1 fruit fly cellular context compared by ENCODE assay signal in the genomic region with DNA sequence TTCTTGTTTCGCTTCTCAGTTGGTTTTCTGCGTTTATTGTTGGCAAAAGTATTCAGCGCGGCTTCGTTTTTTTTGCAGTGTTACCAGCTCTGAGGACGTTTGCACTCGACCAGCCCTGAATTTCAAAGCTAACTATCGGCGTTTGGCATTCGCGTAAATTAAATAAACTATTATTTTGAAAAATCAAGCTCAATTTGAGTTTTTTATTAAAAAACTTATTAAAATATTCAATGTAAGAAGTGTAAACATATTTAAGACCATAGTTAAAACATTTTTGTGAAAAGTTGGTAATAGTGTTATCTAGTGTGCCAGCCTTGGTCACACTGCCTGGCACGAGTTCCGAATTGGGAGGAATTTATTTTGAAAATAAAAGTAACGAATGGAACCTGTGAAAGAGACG.
TF ChIP-seq lines count a peak whose summit lies in the region.

TSS of gene SmD2 (minus strand) at position 98 of the 400 bp plus-strand sequence.
TSS of gene CG18048 (plus strand) at position 298 of the 400 bp plus-strand sequence.

TF ChIP-seq in whole organism, embryonic, 481 proteins besides CTCF, POLR2A, EP300 and RAD21 (continued from another document):
- TF ChIP-seq vnd (GFP tag; IDR thresholded peaks at IDR 0.05; lab: Robert Waterston, UW; ENCODE audit: partially characterized antibody) (peak; percentile 75), CG17186 (GFP tag; optimal IDR thresholded peaks at IDR 0.05; lab: Kevin White, UChicago) (peak; percentile 67), CG8478 (optimal IDR thresholded peaks at IDR 0.05; lab: Kevin White, UChicago) (no peak), gsb (GFP tag; IDR thresholded peaks at IDR 0.05; lab: Robert Waterston, UW) (no peak), GATAe (GFP tag; conservative IDR thresholded peaks at IDR 0.05; lab: Robert Waterston, UW) (no peak), sisA (GFP tag; IDR thresholded peaks at IDR 0.05; lab: Robert Waterston, UW) (no peak), knrl (GFP tag; IDR thresholded peaks at IDR 0.05; lab: Robert Waterston, UW; ENCODE audit: partially characterized antibody) (peak; percentile 87), sug (tag; optimal IDR thresholded peaks at IDR 0.05; lab: Kevin White, UChicago) (peak; percentile 40), fd102C (GFP tag; optimal IDR thresholded peaks at IDR 0.05; lab: Kevin White, UChicago) (no peak), E2f1 (GFP tag; IDR thresholded peaks at IDR 0.05; lab: Robert Waterston, UW) (no peak), grau (tag; optimal IDR thresholded peaks at IDR 0.05; lab: Kevin White, UChicago) (peak; percentile 33), NfI (GFP tag; optimal IDR thresholded peaks at IDR 0.05; lab: Kevin White, UChicago) (no peak), HmgD (GFP tag; optimal IDR thresholded peaks at IDR 0.05; lab: Kevin White, UChicago) (no peak), Scr (GFP tag; IDR thresholded peaks at IDR 0.05; lab: Robert Waterston, UW; ENCODE audit: partially characterized antibody) (peak; percentile 82), CG1529 (GFP tag; optimal IDR thresholded peaks at IDR 0.05; lab: Kevin White, UChicago) (no peak), run (tag; optimal IDR thresholded peaks at IDR 0.05; lab: Kevin White, UChicago) (no peak), nmo (GFP tag; optimal IDR thresholded peaks at IDR 0.05; lab: Kevin White, UChicago) (peak; percentile 70), CG12155 (GFP tag; optimal IDR thresholded peaks at IDR 0.05; lab: Kevin White, UChicago) (peak; percentile 12), vfl (GFP tag; optimal IDR thresholded peaks at IDR 0.05; lab: Kevin White, UChicago) (no peak), YL-1 (GFP tag; optimal IDR thresholded peaks at IDR 0.05; lab: Kevin White, UChicago) (peak; percentile 82), phol (tag; optimal IDR thresholded peaks at IDR 0.05; lab: Kevin White, UChicago) (peak; percentile 73), CG1603 (tag; optimal IDR thresholded peaks at IDR 0.05; lab: Kevin White, UChicago) (peak; percentile 13), CG9797 (GFP tag; optimal IDR thresholded peaks at IDR 0.05; lab: Kevin White, UChicago) (peak; percentile 88), CG7839 (tag; optimal IDR thresholded peaks at IDR 0.05; lab: Kevin White, UChicago) (no peak), CG3065 (GFP tag; optimal IDR thresholded peaks at IDR 0.05; lab: Kevin White, UChicago) (no peak), Blimp-1 (GFP tag; optimal IDR thresholded peaks at IDR 0.05; lab: Kevin White, UChicago) (peak; percentile 4), jumu (GFP tag; optimal IDR thresholded peaks at IDR 0.05; lab: Kevin White, UChicago) (no peak), CG13287 (GFP tag; IDR thresholded peaks at IDR 0.05; lab: Robert Waterston, UW; ENCODE audit: partially characterized antibody) (peak; percentile 85), Doc3 (GFP tag; IDR thresholded peaks at IDR 0.05; lab: Robert Waterston, UW; ENCODE audit: partially characterized antibody) (peak; percentile 74)
